Fruit fly (Drosophila melanogaster): ENCODE data around the gene CG42813.

CG42813 gene

DNA sequence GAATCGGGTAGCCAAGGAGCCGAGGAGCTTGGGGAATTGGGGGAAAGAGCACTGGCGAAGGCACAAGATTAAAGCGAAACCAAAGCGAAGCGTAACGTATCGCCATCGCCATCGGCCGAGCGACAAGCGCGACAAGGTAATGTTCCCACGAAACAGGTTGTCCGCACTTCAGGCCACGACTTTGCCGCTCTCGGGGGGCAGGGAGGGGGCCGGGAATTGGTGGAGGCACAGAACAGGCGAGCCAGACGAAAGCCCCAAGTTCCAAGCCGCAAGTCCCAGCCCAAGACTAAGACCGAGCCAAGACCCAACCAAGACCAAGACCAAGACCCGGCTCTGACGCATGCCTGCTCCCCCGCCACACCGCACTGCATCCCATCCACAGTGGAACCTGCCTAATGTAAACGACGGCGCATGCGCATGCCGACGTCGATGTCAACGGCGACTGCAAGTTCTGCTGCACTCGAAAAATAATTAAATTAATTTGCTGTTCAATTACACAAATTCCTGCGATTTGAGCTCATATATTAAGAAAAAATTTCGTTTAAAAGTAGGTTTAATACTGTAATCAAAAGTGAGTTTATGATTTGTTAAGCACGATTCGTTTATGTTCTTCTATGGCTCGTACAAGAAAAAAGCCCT lies 42.3 kb downstream of the CG42813 start:
- TF ChIP-seq CG11762 (GFP tag; optimal IDR thresholded peaks at IDR 0.05; ENCODE audit: insufficient read depth) (no peak), CG15336 (GFP tag; IDR thresholded peaks at IDR 0.05) (peak; percentile 55), Ets21C (GFP tag; optimal IDR thresholded peaks at IDR 0.05) (peak; percentile 41), Sox15 (GFP tag; optimal IDR thresholded peaks at IDR 0.05) (peak; percentile 4), fkh (GFP tag; optimal IDR thresholded peaks at IDR 0.05) (no peak), Blimp-1 (GFP tag; optimal IDR thresholded peaks at IDR 0.05) (peak; percentile 22), CG3032 (tag; optimal IDR thresholded peaks at IDR 0.05) (peak; percentile 65), CG6163 (GFP tag; IDR thresholded peaks at IDR 0.05) (peak; percentile 73; the same call in 2 of the 3 replicates), Gug (GFP tag; IDR thresholded peaks at IDR 0.05) (peak; percentile 30; the same call in 1 of the 2 replicates), CG4318 (GFP tag; optimal IDR thresholded peaks at IDR 0.05) (no peak), fd59A (GFP tag; optimal IDR thresholded peaks at IDR 0.05) (peak; percentile 50), CG3919 (GFP tag; optimal IDR thresholded peaks at IDR 0.05) (peak; percentile 65), fd85E (GFP tag; optimal IDR thresholded peaks at IDR 0.05) (no peak), CG16779 (tag; optimal IDR thresholded peaks at IDR 0.05) (peak; percentile 7), spab (GFP tag; optimal IDR thresholded peaks at IDR 0.05) (peak; percentile 52), CG32006 (GFP tag; optimal IDR thresholded peaks at IDR 0.05) (peak; percentile 54), esn (GFP tag; optimal IDR thresholded peaks at IDR 0.05) (peak; percentile 66), dac (GFP tag; optimal IDR thresholded peaks at IDR 0.05) (no peak), cyc (GFP tag; optimal IDR thresholded peaks at IDR 0.05) (peak; percentile 63), Hr38 (GFP tag; optimal IDR thresholded peaks at IDR 0.05) (no peak), CG11294 (GFP tag; IDR thresholded peaks at IDR 0.05) (no peak), CG1621 (tag; optimal IDR thresholded peaks at IDR 0.05) (peak; percentile 40), CG7368 (GFP tag; optimal IDR thresholded peaks at IDR 0.05) (no peak), lz (GFP tag; optimal IDR thresholded peaks at IDR 0.05) (peak; percentile 64), Sox102F (GFP tag; optimal IDR thresholded peaks at IDR 0.05) (peak; percentile 63), Met (GFP tag; optimal IDR thresholded peaks at IDR 0.05) (peak; percentile 73), pdm3 (GFP tag; optimal IDR thresholded peaks at IDR 0.05) (peak; percentile 71), CG34406 (GFP tag; optimal IDR thresholded peaks at IDR 0.05) (peak; percentile 23), CG10669 (GFP tag; optimal IDR thresholded peaks at IDR 0.05) (peak; percentile 60), Smox (GFP tag; optimal IDR thresholded peaks at IDR 0.05) (peak; percentile 57), Hr39 (GFP tag; optimal IDR thresholded peaks at IDR 0.05) (peak; percentile 72), CG10631 (GFP tag; optimal IDR thresholded peaks at IDR 0.05) (peak; percentile 58), CG8119 (GFP tag; IDR thresholded peaks at IDR 0.05) (peak; percentile 32; the same call in 1 of the 3 replicates), CG6854 (GFP tag; optimal IDR thresholded peaks at IDR 0.05) (peak; percentile 92), svp (GFP tag) (peak; percentile 82), CG6792 (GFP tag; optimal IDR thresholded peaks at IDR 0.05) (peak; percentile 58), CG6276 (GFP tag; optimal IDR thresholded peaks at IDR 0.05) (no peak), Sox14 (GFP tag; optimal IDR thresholded peaks at IDR 0.05) (peak; percentile 66), acj6 (GFP tag; optimal IDR thresholded peaks at IDR 0.05) (peak; percentile 59), CG8319 (GFP tag; optimal IDR thresholded peaks at IDR 0.05) (peak; percentile 39), CG11902 (GFP tag; optimal IDR thresholded peaks at IDR 0.05) (peak; percentile 32), net (GFP tag; optimal IDR thresholded peaks at IDR 0.05) (peak; percentile 63), OdsH (GFP tag; optimal IDR thresholded peaks at IDR 0.05) (peak; percentile 60), CG8632 (GFP tag; optimal IDR thresholded peaks at IDR 0.05) (peak; percentile 22), vri (GFP tag; optimal IDR thresholded peaks at IDR 0.05) (peak; percentile 27), dsx (GFP tag; optimal IDR thresholded peaks at IDR 0.05; ENCODE audit: poor library complexity, severe bottlenecking) (peak; percentile 46), Ets96B (tag; optimal IDR thresholded peaks at IDR 0.05) (peak; percentile 72), Eip75B (GFP tag; optimal IDR thresholded peaks at IDR 0.05) (peak; percentile 72), CG31627 (GFP tag; optimal IDR thresholded peaks at IDR 0.05) (peak; percentile 59), CG6808 (GFP tag; optimal IDR thresholded peaks at IDR 0.05) (peak; percentile 33), Eip93F (GFP tag; optimal IDR thresholded peaks at IDR 0.05) (no peak)

Data from whole organism, prepupa.